Worm (Caenorhabditis elegans) whole organism, L3 larva: ENCODE results near the gene F53H4.4.

ENCODE experiments used
- R02D3.7 ChIP-seq: fragments of 150-350 bp; optimal IDR thresholded peaks from 2 replicates; lab custom pipeline; 2014; ENCODE audit warnings: missing biosample characterization, missing genetic modification characterization
- ZK546.5 ChIP-seq: sonication (generic microtip); optimal IDR thresholded peaks from 2 replicates; lab custom pipeline; 2017; ENCODE audit warnings: missing biosample characterization, missing genetic modification characterization
- aly-2 ChIP-seq: fragments of 150-350 bp; optimal IDR thresholded peaks from 2 replicates; lab custom pipeline; 2014; ENCODE audit warnings: missing biosample characterization, missing genetic modification characterization
- ama-1 ChIP-seq: fragments of 150-350 bp; optimal IDR thresholded peaks from 2 replicates; lab custom pipeline; 2018
- ceh-16 ChIP-seq: sonication (generic microtip); optimal IDR thresholded peaks from 2 replicates; lab custom pipeline; 2017; ENCODE audit warnings: missing biosample characterization, missing genetic modification characterization
- ceh-28 ChIP-seq: fragments of 150-350 bp; optimal IDR thresholded peaks from 2 replicates; lab custom pipeline; 2014; ENCODE audit warnings: missing biosample characterization, missing genetic modification reagents, missing genetic modification characterization
- ceh-82 ChIP-seq: fragments of 150-350 bp; optimal IDR thresholded peaks from 2 replicates; lab custom pipeline; 2014; ENCODE audit warnings: missing biosample characterization, missing genetic modification characterization
- ceh-9 ChIP-seq: sonication (generic microtip); optimal IDR thresholded peaks from 2 replicates; lab custom pipeline; 2018; ENCODE audit warnings: missing biosample characterization, missing genetic modification characterization
- daf-12 ChIP-seq: fragments of 150-350 bp; optimal IDR thresholded peaks from 2 replicates; lab custom pipeline; 2014; ENCODE audit warnings: missing biosample characterization, missing genetic modification reagents, missing genetic modification characterization
- egl-27 ChIP-seq: sonication (generic microtip); optimal IDR thresholded peaks from 4 replicates; lab custom pipeline; 2017; ENCODE audit warnings: missing biosample characterization, missing genetic modification reagents, missing genetic modification characterization
- egl-5 ChIP-seq: fragments of 150-350 bp; optimal IDR thresholded peaks from 2 replicates; lab custom pipeline; 2017; ENCODE audit warnings: missing biosample characterization, missing genetic modification reagents, missing genetic modification characterization, inconsistent platforms
- elt-1 ChIP-seq: fragments of 150-350 bp; optimal IDR thresholded peaks from 2 replicates; lab custom pipeline; 2014; ENCODE audit warnings: missing biosample characterization, missing genetic modification characterization
- elt-2 ChIP-seq: sonication (generic microtip); optimal IDR thresholded peaks from 2 replicates; lab custom pipeline; 2016; ENCODE audit warnings: missing genetic modification reagents, mild to moderate bottlenecking, missing genetic modification characterization, missing compliant biosample characterization
- elt-3 ChIP-seq, 3 experiments: fragments of 150-350 bp in 1 of 3; sonication (generic microtip) in 2 of 3; optimal IDR thresholded peaks; 2 replicates in 2 of 3; 4 replicates in 1 of 3; lab custom pipeline; 2014 to 2017; ENCODE audit warnings: missing biosample characterization in 3 of 3, missing genetic modification characterization in 3 of 3
- eor-1 ChIP-seq, 2 experiments: fragments of 150-350 bp; optimal IDR thresholded peaks; 2 replicates each; lab custom pipeline; 2014 to 2018; ENCODE audit warnings: missing biosample characterization in 2 of 2, missing genetic modification characterization in 2 of 2
- fkh-10 ChIP-seq: sonication (generic microtip); optimal IDR thresholded peaks from 2 replicates; lab custom pipeline; 2017; ENCODE audit warnings: missing biosample characterization, missing genetic modification reagents, missing genetic modification characterization
- fkh-2 ChIP-seq: fragments of 150-350 bp; optimal IDR thresholded peaks from 2 replicates; lab custom pipeline; 2014; ENCODE audit warnings: missing biosample characterization, missing genetic modification reagents, missing genetic modification characterization
- fos-1 ChIP-seq: fragments of 150-350 bp; optimal IDR thresholded peaks from 2 replicates; lab custom pipeline; 2014; ENCODE audit warnings: missing biosample characterization, missing genetic modification characterization
- hmg-11 ChIP-seq: sonication (generic microtip); optimal IDR thresholded peaks from 2 replicates; lab custom pipeline; 2016; ENCODE audit warnings: missing genetic modification characterization, missing compliant biosample characterization
- jun-1 ChIP-seq: fragments of 150-350 bp; optimal IDR thresholded peaks from 2 replicates; lab custom pipeline; 2014; ENCODE audit warnings: missing biosample characterization, missing genetic modification reagents, missing genetic modification characterization
- lin-15B ChIP-seq: fragments of 150-350 bp; optimal IDR thresholded peaks from 2 replicates; lab custom pipeline; 2014; ENCODE audit warnings: missing biosample characterization, missing genetic modification characterization
- lin-39 ChIP-seq: fragments of 150-350 bp; optimal IDR thresholded peaks from 2 replicates; lab custom pipeline; 2018; ENCODE audit warnings: missing biosample characterization, missing genetic modification reagents, missing genetic modification characterization
- lsy-12 ChIP-seq: sonication (generic microtip); optimal IDR thresholded peaks from 2 replicates; lab custom pipeline; 2016; ENCODE audit warnings: mild to moderate bottlenecking, missing genetic modification characterization, missing compliant biosample characterization
- mdl-1 ChIP-seq: fragments of 150-350 bp; optimal IDR thresholded peaks from 2 replicates; lab custom pipeline; 2014; ENCODE audit warnings: missing biosample characterization, missing genetic modification characterization
- mml-1 ChIP-seq: fragments of 150-350 bp; sonication (generic microtip); optimal IDR thresholded peaks from 3 replicates; lab custom pipeline; 2014; ENCODE audit warnings: missing biosample characterization, missing genetic modification characterization
- nfya-1 ChIP-seq: sonication (generic microtip); optimal IDR thresholded peaks from 2 replicates; lab custom pipeline; 2017; ENCODE audit warnings: missing genetic modification characterization, mild to moderate bottlenecking, missing compliant biosample characterization, antibody characterized with exemption, moderate library complexity; ENCODE audit not compliant: insufficient read depth
- nhr-11 ChIP-seq: fragments of 150-350 bp; optimal IDR thresholded peaks from 2 replicates; lab custom pipeline; 2014; ENCODE audit warnings: missing biosample characterization, missing genetic modification characterization
- nhr-12 ChIP-seq: fragments of 150-350 bp; optimal IDR thresholded peaks from 2 replicates; lab custom pipeline; 2014; ENCODE audit warnings: missing biosample characterization, missing genetic modification characterization
- nhr-23 ChIP-seq: fragments of 150-350 bp; optimal IDR thresholded peaks from 2 replicates; lab custom pipeline; 2014; ENCODE audit warnings: missing biosample characterization, missing genetic modification reagents, missing genetic modification characterization
- nhr-237 ChIP-seq: fragments of 150-350 bp; optimal IDR thresholded peaks from 2 replicates; lab custom pipeline; 2014; ENCODE audit warnings: missing biosample characterization, missing genetic modification characterization
- nhr-25 ChIP-seq: sonication (generic microtip); optimal IDR thresholded peaks from 2 replicates; lab custom pipeline; 2017; ENCODE audit warnings: missing biosample characterization, missing genetic modification characterization
- nhr-28 ChIP-seq: fragments of 150-350 bp; optimal IDR thresholded peaks from 2 replicates; lab custom pipeline; 2014; ENCODE audit warnings: missing biosample characterization, missing genetic modification characterization
- nhr-43 ChIP-seq: sonication (generic microtip); optimal IDR thresholded peaks from 2 replicates; lab custom pipeline; 2016; ENCODE audit warnings: mild to moderate bottlenecking, missing genetic modification characterization, missing compliant biosample characterization; ENCODE audit not compliant: poor library complexity, severe bottlenecking
- nhr-67 ChIP-seq: fragments of 150-350 bp; optimal IDR thresholded peaks from 2 replicates; lab custom pipeline; 2014; ENCODE audit warnings: missing biosample characterization, missing genetic modification characterization
- nhr-76 ChIP-seq: fragments of 150-350 bp; sonication (generic microtip); optimal IDR thresholded peaks from 5 replicates; lab custom pipeline; 2014; ENCODE audit warnings: missing biosample characterization, missing genetic modification characterization
- nhr-77 ChIP-seq: fragments of 150-350 bp; optimal IDR thresholded peaks from 2 replicates; lab custom pipeline; 2014; ENCODE audit warnings: missing biosample characterization, missing genetic modification characterization
- pha-4 ChIP-seq: fragments of 150-350 bp; optimal IDR thresholded peaks from 2 replicates; lab custom pipeline; 2014; ENCODE audit warnings: missing biosample characterization, missing genetic modification reagents, missing genetic modification characterization
- pqm-1 ChIP-seq: fragments of 150-350 bp; optimal IDR thresholded peaks from 2 replicates; lab custom pipeline; 2017; ENCODE audit warnings: missing biosample characterization, missing genetic modification characterization, inconsistent platforms
- sea-2 ChIP-seq: fragments of 150-350 bp; sonication (generic microtip); optimal IDR thresholded peaks from 4 replicates; lab custom pipeline; 2014; ENCODE audit warnings: missing biosample characterization, missing genetic modification reagents, missing genetic modification characterization
- skn-1 ChIP-seq: fragments of 150-350 bp; optimal IDR thresholded peaks from 2 replicates; lab custom pipeline; 2014; ENCODE audit warnings: missing biosample characterization, missing genetic modification characterization
- snpc-4 ChIP-seq: fragments of 150-350 bp; optimal IDR thresholded peaks from 2 replicates; lab custom pipeline; 2014; ENCODE audit warnings: missing biosample characterization, missing genetic modification characterization
- tbx-2 ChIP-seq: sonication (generic microtip); optimal IDR thresholded peaks from 2 replicates; lab custom pipeline; 2016; ENCODE audit warnings: mild to moderate bottlenecking, missing genetic modification characterization, missing compliant biosample characterization
- unc-39 ChIP-seq: sonication (generic microtip); optimal IDR thresholded peaks from 4 replicates; lab custom pipeline; 2017; ENCODE audit warnings: missing biosample characterization, missing genetic modification characterization
- unc-62 ChIP-seq: fragments of 150-350 bp; sonication (generic microtip); optimal IDR thresholded peaks from 4 replicates; lab custom pipeline; 2014; ENCODE audit warnings: missing biosample characterization, missing genetic modification reagents, missing genetic modification characterization
- zag-1 ChIP-seq: fragments of 150-350 bp; optimal IDR thresholded peaks from 2 replicates; lab custom pipeline; 2014; ENCODE audit warnings: missing biosample characterization, missing genetic modification characterization
- ztf-11 ChIP-seq: fragments of 150-350 bp; optimal IDR thresholded peaks from 2 replicates; lab custom pipeline; 2014; ENCODE audit warnings: missing biosample characterization, missing genetic modification characterization
- ztf-4 ChIP-seq: fragments of 150-350 bp; optimal IDR thresholded peaks from 2 replicates; lab custom pipeline; 2014; ENCODE audit warnings: missing biosample characterization, missing genetic modification characterization

The F53H4.4 gene

DNA sequence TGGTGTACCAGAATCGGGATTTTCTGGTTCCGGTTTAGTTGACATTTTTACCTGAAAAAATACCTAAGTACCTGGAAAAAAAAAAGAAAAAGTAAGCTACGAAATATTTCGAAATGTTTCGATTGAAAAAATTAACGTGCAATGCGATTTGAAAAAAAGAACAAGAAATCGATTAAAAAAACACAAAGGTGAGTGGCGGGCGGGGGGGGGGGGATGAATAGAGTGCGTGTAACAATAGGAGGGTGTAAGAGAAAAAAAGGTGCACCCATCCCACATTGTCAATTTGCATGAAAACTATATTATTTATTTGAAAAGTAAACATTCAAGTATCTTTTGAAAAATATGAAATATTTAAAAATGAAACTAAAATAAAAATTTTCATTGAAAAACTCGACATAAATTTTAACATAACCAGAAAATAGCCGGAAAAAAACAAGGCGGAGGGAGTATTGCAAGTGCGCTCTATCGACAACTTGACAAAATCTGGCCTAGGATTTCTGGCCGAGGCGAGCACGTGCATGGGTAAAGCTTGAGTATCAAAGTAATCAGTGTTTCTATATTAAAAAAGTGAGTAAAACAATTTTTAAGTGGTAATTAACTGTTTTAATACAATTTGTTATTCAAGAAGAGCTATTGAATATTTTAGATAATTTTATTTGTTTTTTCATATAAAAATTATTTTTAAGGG, at the start of gene F53H4.4, which contains the start of gene csb-1:
Gene F53H4.4, plus strand, starts transcription at position 520 of the 688 bp plus-strand sequence.
Gene csb-1, minus strand, starts transcription at position 51 of the 688 bp plus-strand sequence.
- peak; percentile 68 for TF ChIP-seq skn-1 (tag; lab: Kevin White, UChicago)
- no peak for TF ChIP-seq ztf-4
- TF ChIP-seq fos-1, result no peak
- TF ChIP-seq unc-62, result no peak
- no peak for TF ChIP-seq ceh-28 (tag; lab: Kevin White, UChicago)
- TF ChIP-seq lsy-12, result peak; percentile 77
- TF ChIP-seq ztf-11 (tag; lab: Kevin White, UChicago), result no peak
- peak; percentile 53 for TF ChIP-seq R02D3.7 (tag; lab: Kevin White, UChicago)
- peak; percentile 51 for TF ChIP-seq lin-39
- TF ChIP-seq tbx-2 (tag; lab: Kevin White, UChicago), result no peak
- TF ChIP-seq daf-12 (tag; lab: Kevin White, UChicago), result no peak
- TF ChIP-seq fkh-10 (GFP tag; lab: Kevin White, UChicago), result no peak
- TF ChIP-seq egl-27 (tag; lab: Kevin White, UChicago), result no peak
- no peak for TF ChIP-seq nhr-67
- no peak for TF ChIP-seq nhr-12 (tag; lab: Kevin White, UChicago)
- no peak for TF ChIP-seq nhr-76
- TF ChIP-seq aly-2 (tag; lab: Kevin White, UChicago), result no peak
- TF ChIP-seq nhr-28, result no peak
- TF ChIP-seq egl-5 (tag; lab: Kevin White, UChicago), result peak; percentile 56
- peak; percentile 55 for TF ChIP-seq snpc-4 (tag; lab: Kevin White, UChicago)
- TF ChIP-seq fkh-2 (tag; lab: Kevin White, UChicago), result no peak
- no peak for TF ChIP-seq ceh-16
- peak; percentile 90 for TF ChIP-seq lin-15B
- TF ChIP-seq pha-4 (tag; lab: Kevin White, UChicago), result peak; percentile 89
- TF ChIP-seq nhr-23 (tag; lab: Kevin White, UChicago), result peak; percentile 64
- TF ChIP-seq sea-2 (GFP tag; lab: Kevin White, UChicago), result no peak
- peak; percentile 89 for TF ChIP-seq mdl-1 (tag; lab: Kevin White, UChicago)
- TF ChIP-seq pqm-1 (tag; lab: Kevin White, UChicago), result peak; percentile 13
- no peak for TF ChIP-seq zag-1 (tag; lab: Kevin White, UChicago)
- TF ChIP-seq elt-1 (tag; lab: Kevin White, UChicago), result no peak
- no peak for TF ChIP-seq nhr-77 (tag; lab: Kevin White, UChicago)
- TF ChIP-seq nhr-11 (tag; lab: Kevin White, UChicago), result no peak
- TF ChIP-seq ceh-82 (tag; lab: Kevin White, UChicago), result no peak
- TF ChIP-seq mml-1 (tag; lab: Kevin White, UChicago), result no peak
- TF ChIP-seq eor-1 (tag; optimal IDR thresholded peaks at IDR 0.05; lab: Kevin White, UChicago), result no peak
- no peak for TF ChIP-seq unc-39
- TF ChIP-seq nhr-237 (tag; lab: Kevin White, UChicago), result no peak
- peak; percentile 43 for TF ChIP-seq hmg-11 (tag; lab: Kevin White, UChicago)
- no peak for TF ChIP-seq ceh-9 (tag; lab: Kevin White, UChicago)
- TF ChIP-seq jun-1 (tag; lab: Kevin White, UChicago), result peak; percentile 49
- TF ChIP-seq nhr-25, result peak; percentile 39
- no peak for TF ChIP-seq ZK546.5
- peak; percentile 62 for TF ChIP-seq elt-2 (tag; lab: Kevin White, UChicago)
- TF ChIP-seq nhr-43 (tag; lab: Kevin White, UChicago), result peak; percentile 51
- no peak for TF ChIP-seq ama-1
- TF ChIP-seq nfya-1 (tag; lab: Kevin White, UChicago), result peak; percentile 59
- no peak for TF ChIP-seq elt-3 (tag; optimal IDR thresholded peaks at IDR 0.05; lab: Kevin White, UChicago)
